Worm (Caenorhabditis elegans) whole organism, late embryonic: ENCODE data around the gene K09E4.4.

Source experiments
- C38D4.7 ChIP-seq: fragments of 200-800 bp; sonication (Bioruptor generic); optimal IDR thresholded peaks from 2 replicates; lab custom pipeline; 2018; ENCODE audit warnings: mild to moderate bottlenecking, missing genetic modification characterization, moderate library complexity, missing compliant biosample characterization
- K02D7.2 ChIP-seq: sonication (generic microtip); optimal IDR thresholded peaks from 2 replicates; lab custom pipeline; 2017; ENCODE audit warnings: mild to moderate bottlenecking, missing genetic modification characterization, missing compliant biosample characterization
- K09A11.1 ChIP-seq: sonication (generic microtip); optimal IDR thresholded peaks from 2 replicates; lab custom pipeline; 2017; ENCODE audit warnings: antibody characterized with exemption, mild to moderate bottlenecking, missing genetic modification characterization, missing compliant biosample characterization; ENCODE audit not compliant: insufficient read depth
- Y22D7AL.16 ChIP-seq: sonication (generic microtip); optimal IDR thresholded peaks from 2 replicates; lab custom pipeline; 2016; ENCODE audit warnings: missing genetic modification characterization, missing compliant biosample characterization
- ama-1 ChIP-seq: fragments of 150-350 bp; optimal IDR thresholded peaks from 2 replicates; lab custom pipeline; 2014
- ceh-22 ChIP-seq: sonication (generic microtip); optimal IDR thresholded peaks from 2 replicates; lab custom pipeline; 2017; ENCODE audit warnings: missing biosample characterization, missing genetic modification characterization
- ceh-24 ChIP-seq: sonication (generic microtip); optimal IDR thresholded peaks from 2 replicates; lab custom pipeline; 2016; ENCODE audit warnings: mild to moderate bottlenecking, missing genetic modification characterization, missing compliant biosample characterization
- ceh-31 ChIP-seq: sonication (generic microtip); optimal IDR thresholded peaks from 2 replicates; lab custom pipeline; 2016; ENCODE audit warnings: missing genetic modification characterization, missing compliant biosample characterization
- ceh-34 ChIP-seq: sonication (generic microtip); optimal IDR thresholded peaks from 2 replicates; lab custom pipeline; 2016; ENCODE audit warnings: mild to moderate bottlenecking, missing genetic modification characterization, missing compliant biosample characterization
- ceh-45 ChIP-seq: fragments of 200-800 bp; sonication (Bioruptor generic); IDR thresholded peaks from 2 replicates; pipeline ENCODE4 v1.3.6; 2022; ENCODE audit warnings: missing genetic modification reagents, missing genetic modification characterization, missing compliant biosample characterization
- ceh-9 ChIP-seq: sonication (generic microtip); optimal IDR thresholded peaks from 2 replicates; lab custom pipeline; 2016; ENCODE audit warnings: mild to moderate bottlenecking, missing genetic modification characterization, inconsistent platforms, missing compliant biosample characterization
- dve-1 ChIP-seq: sonication (generic microtip); optimal IDR thresholded peaks from 2 replicates; lab custom pipeline; 2017; ENCODE audit warnings: antibody characterized with exemption, mild to moderate bottlenecking, missing genetic modification characterization, missing compliant biosample characterization
- elt-4 ChIP-seq: sonication (generic microtip); optimal IDR thresholded peaks from 2 replicates; lab custom pipeline; 2016; ENCODE audit warnings: missing genetic modification characterization, missing compliant biosample characterization
- eyg-1 ChIP-seq: sonication (generic microtip); optimal IDR thresholded peaks from 2 replicates; lab custom pipeline; 2016; ENCODE audit warnings: missing genotype, missing genetic modification characterization, missing compliant biosample characterization
- fax-1 ChIP-seq: sonication (generic microtip); optimal IDR thresholded peaks from 2 replicates; lab custom pipeline; 2016; ENCODE audit warnings: missing genotype, missing genetic modification characterization, missing compliant biosample characterization
- hlh-13 ChIP-seq: fragments of 200-800 bp; sonication (Bioruptor generic); optimal IDR thresholded peaks from 2 replicates; lab custom pipeline; 2018; ENCODE audit warnings: mild to moderate bottlenecking, missing genetic modification characterization, missing compliant biosample characterization
- hlh-8 ChIP-seq: sonication (generic microtip); optimal IDR thresholded peaks from 2 replicates; lab custom pipeline; 2016; ENCODE audit warnings: missing genotype, missing genetic modification characterization, missing compliant biosample characterization
- mec-3 ChIP-seq: sonication (generic microtip); optimal IDR thresholded peaks from 2 replicates; lab custom pipeline; 2016; ENCODE audit warnings: borderline replicate concordance, missing genetic modification characterization, missing compliant biosample characterization
- nfya-1 ChIP-seq: sonication (generic microtip); optimal IDR thresholded peaks from 2 replicates; lab custom pipeline; 2017; ENCODE audit warnings: missing genetic modification characterization, mild to moderate bottlenecking, missing compliant biosample characterization, antibody characterized with exemption, moderate library complexity
- nhr-232 ChIP-seq: sonication (generic microtip); optimal IDR thresholded peaks from 2 replicates; lab custom pipeline; 2016; ENCODE audit warnings: missing genetic modification characterization, missing compliant biosample characterization
- npax-4 ChIP-seq: sonication (generic microtip); optimal IDR thresholded peaks from 2 replicates; lab custom pipeline; 2016; ENCODE audit warnings: missing genetic modification characterization, missing compliant biosample characterization
- odd-2 ChIP-seq: sonication (generic microtip); optimal IDR thresholded peaks from 2 replicates; lab custom pipeline; 2017; ENCODE audit warnings: antibody characterized with exemption, mild to moderate bottlenecking, missing genetic modification characterization, missing compliant biosample characterization
- pat-9 ChIP-seq: fragments of 200-800 bp; sonication (Bioruptor generic); optimal IDR thresholded peaks from 2 replicates; lab custom pipeline; 2018; ENCODE audit warnings: mild to moderate bottlenecking, missing genetic modification characterization, moderate library complexity, missing compliant biosample characterization
- pax-1 ChIP-seq: fragments of 150-350 bp; optimal IDR thresholded peaks from 2 replicates; lab custom pipeline; 2014; ENCODE audit warnings: missing biosample characterization, missing genetic modification characterization
- pha-2 ChIP-seq: sonication (generic microtip); optimal IDR thresholded peaks from 2 replicates; lab custom pipeline; 2017; ENCODE audit warnings: mild to moderate bottlenecking, missing genetic modification characterization, missing compliant biosample characterization
- ref-2 ChIP-seq: sonication (generic microtip); optimal IDR thresholded peaks from 2 replicates; lab custom pipeline; 2016; ENCODE audit warnings: missing genetic modification characterization, missing compliant biosample characterization
- sdc-2 ChIP-seq: sonication (generic microtip); optimal IDR thresholded peaks from 2 replicates; lab custom pipeline; 2016; ENCODE audit warnings: missing genotype, missing genetic modification characterization, missing compliant biosample characterization
- sox-2 ChIP-seq: fragments of 200-800 bp; sonication (Bioruptor generic); IDR thresholded peaks from 2 replicates; pipeline ENCODE4 v1.3.6; 2022; ENCODE audit warnings: missing genetic modification reagents, missing genetic modification characterization, missing compliant biosample characterization
- unc-86 ChIP-seq: sonication (generic microtip); optimal IDR thresholded peaks from 2 replicates; lab custom pipeline; 2016; ENCODE audit warnings: missing genetic modification characterization, missing compliant biosample characterization
- zip-5 ChIP-seq: sonication (generic microtip); optimal IDR thresholded peaks from 2 replicates; lab custom pipeline; 2016; ENCODE audit warnings: missing genetic modification characterization, missing compliant biosample characterization
- ztf-16 ChIP-seq: sonication (generic microtip); optimal IDR thresholded peaks from 2 replicates; lab custom pipeline; 2017; ENCODE audit warnings: missing genetic modification characterization, missing compliant biosample characterization

Gene K09E4.4

DNA sequence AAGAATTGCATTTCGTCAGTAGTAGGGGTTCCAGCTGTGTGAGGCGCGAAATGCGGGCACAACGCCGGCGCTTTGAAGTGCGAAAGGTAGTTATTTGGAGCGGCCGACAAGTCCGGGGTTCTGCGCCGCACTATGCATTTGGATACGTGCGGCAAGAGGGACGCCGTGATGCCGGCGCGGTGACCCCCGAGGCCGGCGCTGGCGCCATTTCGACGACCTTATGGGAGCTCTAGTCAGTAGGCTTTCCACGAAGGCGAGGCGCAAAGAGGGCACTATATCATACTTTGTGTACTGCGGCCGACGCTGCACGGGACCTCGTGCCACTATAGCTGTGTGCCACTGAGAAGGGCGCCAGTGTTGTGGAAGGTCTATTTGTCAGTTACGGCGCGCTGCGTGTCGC is 25.2 kb downstream of the K09E4.4 start:
- TF ChIP-seq pat-9 (tag; lab: Kevin White, UChicago) (no peak), sdc-2 (tag; lab: Kevin White, UChicago) (peak; percentile 17), npax-4 (tag; lab: Kevin White, UChicago) (no peak), hlh-8 (tag; lab: Kevin White, UChicago) (no peak), ama-1 (no peak), ceh-22 (no peak), elt-4 (peak; percentile 46), nfya-1 (tag; lab: Kevin White, UChicago) (no peak), pha-2 (tag; lab: Kevin White, UChicago) (no peak), fax-1 (no peak), ceh-45 (GFP tag; lab: Robert Waterston, UW) (no peak)

ce11 chrII:14095875-14096274 is 26.1 kb downstream of the K09E4.4 start:
- TF ChIP-seq K02D7.2, result no peak
- TF ChIP-seq, all 69 proteins: peak for 0

DNA sequence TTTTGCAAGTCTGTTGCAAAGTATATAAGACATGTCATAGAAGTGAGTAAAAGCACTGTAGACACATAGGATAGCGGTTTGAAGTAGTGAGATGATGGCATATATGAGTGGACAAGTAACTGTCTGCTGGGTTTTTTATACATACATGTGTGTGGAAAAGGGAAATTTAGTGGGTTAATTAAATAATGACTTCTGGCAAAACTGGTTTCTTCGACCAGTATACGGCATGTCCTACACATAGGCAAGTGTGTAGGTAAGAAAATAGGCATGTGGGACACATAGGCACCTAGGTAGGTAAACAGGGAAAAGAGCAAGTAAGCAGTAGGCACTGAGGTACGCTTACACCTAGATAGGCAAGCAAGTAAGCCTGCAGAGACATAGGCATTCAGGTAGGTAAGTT is 27.4 kb downstream of the K09E4.4 start, which contains the start of gene col-87:
Gene col-87, minus strand, starts transcription at position 101 of the 400 bp plus-strand sequence.
- TF ChIP-seq ztf-16 (tag; lab: Kevin White, UChicago) (no peak), zip-5 (no peak), ceh-34 (tag; lab: Kevin White, UChicago) (no peak), Y22D7AL.16 (tag; lab: Kevin White, UChicago) (no peak)

DNA sequence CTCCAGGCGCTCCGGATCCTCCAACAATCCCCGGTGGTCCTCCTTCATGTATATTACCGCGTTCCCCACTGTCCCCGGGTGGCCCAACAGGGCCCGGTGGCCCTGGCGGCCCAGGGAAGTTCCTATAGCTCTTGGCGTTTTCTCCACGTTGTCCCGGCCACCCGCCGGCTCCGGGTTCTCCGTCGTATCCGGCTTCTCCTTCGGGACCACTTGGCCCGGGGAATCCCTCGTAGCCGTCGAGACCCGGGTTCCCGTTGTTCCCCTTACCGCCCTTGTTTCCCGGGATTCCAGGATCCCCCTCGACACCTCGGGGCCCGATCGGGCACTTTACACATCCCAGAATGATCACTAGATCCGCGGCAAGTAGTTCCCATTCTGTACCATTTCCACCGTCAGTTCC is 30.8 kb downstream of the K09E4.4 start:
- TF ChIP-seq eyg-1 (tag; lab: Kevin White, UChicago), result no peak

DNA sequence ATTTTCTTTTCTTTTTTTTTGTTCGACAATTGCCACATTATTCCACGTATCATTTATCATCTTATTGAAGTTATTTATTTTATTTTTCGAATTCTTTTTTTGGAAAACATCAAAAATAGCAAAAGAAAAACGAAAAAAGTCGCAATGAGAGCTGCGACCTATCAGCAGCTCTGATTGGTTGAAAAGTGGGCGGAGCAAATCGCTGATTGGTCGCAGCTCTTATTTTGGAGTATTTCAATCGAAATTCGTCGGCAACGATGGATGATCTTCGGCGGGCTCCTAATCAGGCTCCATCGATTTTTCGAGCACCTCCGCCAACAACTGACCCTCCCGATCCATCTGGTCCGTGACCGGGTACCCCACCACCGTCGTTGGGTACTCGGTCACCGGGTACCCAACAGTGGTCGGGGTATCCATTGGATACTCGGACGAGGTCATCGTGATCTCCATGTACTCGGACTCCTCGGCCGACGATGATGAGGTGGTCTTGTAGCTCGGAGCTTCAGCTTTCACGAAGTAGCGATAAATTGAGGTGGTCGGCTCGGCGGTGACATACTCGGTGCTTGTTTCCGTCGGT is 32.1 kb downstream of the K09E4.4 start:
- peak; percentile 93 for TF ChIP-seq nfya-1 (tag; lab: Kevin White, UChicago)
- TF ChIP-seq nhr-232 (tag; lab: Kevin White, UChicago), result no peak
- TF ChIP-seq, all 69 proteins: peak for 1

- TF ChIP-seq pax-1 (tag; lab: Kevin White, UChicago) (no peak), pat-9 (tag; lab: Kevin White, UChicago) (no peak), ceh-24 (no peak), fax-1 (no peak), sox-2 (GFP tag; lab: Robert Waterston, UW) (no peak), K02D7.2 (no peak), C38D4.7 (no peak), ref-2 (tag; lab: Kevin White, UChicago) (no peak), unc-86 (tag; lab: Kevin White, UChicago) (no peak), ceh-31 (tag; lab: Kevin White, UChicago) (no peak)
These were observed 35.0 kb downstream of the K09E4.4 start for ce11 chrII:14086931-14087330.

DNA sequence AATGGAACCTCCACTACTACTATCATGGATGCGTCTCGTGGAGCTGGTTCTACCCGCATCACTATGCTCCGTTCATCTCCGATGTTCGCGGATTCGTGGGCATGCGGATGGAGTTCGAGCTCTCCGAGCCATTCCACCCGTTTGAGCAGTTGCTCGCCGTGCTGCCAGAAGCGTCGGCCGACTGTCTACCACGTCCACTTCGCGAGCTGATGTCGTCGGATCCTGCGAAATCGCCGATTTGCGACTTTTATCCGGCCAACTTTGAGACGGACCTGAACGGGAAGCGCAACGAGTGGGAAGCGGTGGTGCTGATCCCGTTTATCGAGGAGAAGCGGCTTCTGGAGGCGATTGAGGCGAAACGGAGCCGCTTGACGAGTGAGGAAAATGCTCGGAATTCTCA is 44.1 kb downstream of the K09E4.4 start:
- no peak for TF ChIP-seq hlh-8 (tag; lab: Kevin White, UChicago)
- peak; percentile 4 for TF ChIP-seq mec-3 (tag; lab: Kevin White, UChicago)

ce11 chrII:14074825-14075224 is 47.1 kb downstream of the K09E4.4 start:
- TF ChIP-seq ceh-9 (tag; lab: Kevin White, UChicago), result no peak
- TF ChIP-seq K09A11.1 (tag; lab: Kevin White, UChicago), result no peak
- TF ChIP-seq pha-2 (tag; lab: Kevin White, UChicago), result no peak
- TF ChIP-seq dve-1 (tag; lab: Kevin White, UChicago), result no peak
- no peak for TF ChIP-seq hlh-13
- TF ChIP-seq mec-3 (tag; lab: Kevin White, UChicago), result peak; percentile 25
- TF ChIP-seq C38D4.7, result no peak
- no peak for TF ChIP-seq odd-2
